Worm (Caenorhabditis elegans) whole organism, L1 larva: ENCODE measurements around the gene nhr-264.

Experiments
- C34B4.2 ChIP-seq: sonication (generic microtip); optimal IDR thresholded peaks from 2 replicates; lab custom pipeline; 2017; ENCODE audit warnings: mild to moderate bottlenecking, missing genetic modification characterization, missing compliant biosample characterization
- alr-1 ChIP-seq: fragments of 200-800 bp; sonication (Bioruptor generic); optimal IDR thresholded peaks from 2 replicates; lab custom pipeline; 2018; ENCODE audit warnings: borderline replicate concordance, mild to moderate bottlenecking, missing genetic modification characterization, missing compliant biosample characterization
- aly-2 ChIP-seq: fragments of 150-350 bp; optimal IDR thresholded peaks from 2 replicates; lab custom pipeline; 2014; ENCODE audit warnings: missing biosample characterization, missing genetic modification characterization
- blmp-1 ChIP-seq: fragments of 150-350 bp; optimal IDR thresholded peaks from 2 replicates; lab custom pipeline; 2014; ENCODE audit warnings: missing biosample characterization, missing genetic modification characterization
- ceh-8 ChIP-seq: fragments of 200-800 bp; sonication (Bioruptor generic); optimal IDR thresholded peaks from 2 replicates; lab custom pipeline; 2018; ENCODE audit warnings: mild to moderate bottlenecking, missing genetic modification characterization, moderate library complexity, missing compliant biosample characterization
- ceh-90 ChIP-seq: sonication (generic microtip); optimal IDR thresholded peaks from 2 replicates; lab custom pipeline; 2016; ENCODE audit warnings: missing genetic modification characterization, missing compliant biosample characterization
- ces-1 ChIP-seq: fragments of 150-350 bp; optimal IDR thresholded peaks from 2 replicates; lab custom pipeline; 2014; ENCODE audit warnings: missing biosample characterization, missing genetic modification reagents, missing genetic modification characterization
- egl-27 ChIP-seq, 2 experiments: fragments of 150-350 bp in 1 of 2; sonication (generic microtip); optimal IDR thresholded peaks; 3 replicates each; lab custom pipeline; 2017 to 2018; ENCODE audit warnings: missing biosample characterization in 2 of 2, missing genetic modification characterization in 2 of 2, missing genetic modification reagents in 2 of 2
- elt-3 ChIP-seq, 6 experiments: fragments of 150-350 bp in 1 of 6; sonication (generic microtip); optimal IDR thresholded peaks; 2 replicates each; lab custom pipeline; 2017 to 2018; ENCODE audit warnings: missing biosample characterization in 6 of 6, missing genetic modification characterization in 6 of 6, inconsistent platforms in 1 of 6
- ets-5 ChIP-seq: fragments of 200-800 bp; sonication (Bioruptor generic); IDR thresholded peaks from 2 replicates; pipeline ENCODE4 v1.3.6; 2022; ENCODE audit warnings: missing genetic modification characterization, missing compliant biosample characterization
- fkh-10 ChIP-seq: sonication (generic microtip); optimal IDR thresholded peaks from 2 replicates; lab custom pipeline; 2017; ENCODE audit warnings: missing biosample characterization, missing genetic modification reagents, missing genetic modification characterization
- fos-1 ChIP-seq: fragments of 150-350 bp; optimal IDR thresholded peaks from 2 replicates; lab custom pipeline; 2014; ENCODE audit warnings: missing biosample characterization, missing genetic modification characterization
- hlh-17 ChIP-seq: fragments of 200-800 bp; sonication (Bioruptor generic); optimal IDR thresholded peaks from 2 replicates; lab custom pipeline; 2018; ENCODE audit warnings: missing genetic modification characterization, mild to moderate bottlenecking, missing compliant biosample characterization, moderate library complexity, borderline replicate concordance
- irx-1 ChIP-seq: sonication (generic microtip); optimal IDR thresholded peaks from 2 replicates; lab custom pipeline; 2016; ENCODE audit warnings: missing genetic modification characterization, missing compliant biosample characterization
- isw-1 ChIP-seq: fragments of 200-800 bp; sonication (Bioruptor generic); IDR thresholded peaks from 2 replicates; pipeline ENCODE4 v1.3.6; 2022; ENCODE audit warnings: missing genetic modification characterization, missing compliant biosample characterization
- lin-35 ChIP-seq, 2 experiments: fragments of 150-350 bp; optimal IDR thresholded peaks; 2 replicates each; lab custom pipeline; 2014; ENCODE audit warnings: missing biosample characterization in 2 of 2, missing genetic modification characterization in 2 of 2, missing genetic modification reagents in 2 of 2
- lin-39 ChIP-seq: fragments of 150-350 bp; optimal IDR thresholded peaks from 2 replicates; lab custom pipeline; 2014; ENCODE audit warnings: missing biosample characterization, missing genetic modification reagents, missing genetic modification characterization
- mab-9 ChIP-seq: fragments of 200-800 bp; sonication (Bioruptor generic); IDR thresholded peaks from 2 replicates; pipeline ENCODE4 v1.3.6; 2022; ENCODE audit warnings: missing genetic modification reagents, missing genetic modification characterization, missing compliant biosample characterization
- nhr-11 ChIP-seq: fragments of 150-350 bp; optimal IDR thresholded peaks from 2 replicates; lab custom pipeline; 2014; ENCODE audit warnings: missing biosample characterization, missing genetic modification characterization
- nhr-19 ChIP-seq: fragments of 200-800 bp; sonication (Bioruptor generic); conservative IDR thresholded peaks from 2 replicates; pipeline ENCODE4 v1.3.6; 2022; ENCODE audit warnings: missing genetic modification characterization, missing compliant biosample characterization
- nhr-20 ChIP-seq: sonication (generic microtip); optimal IDR thresholded peaks from 2 replicates; lab custom pipeline; 2016; ENCODE audit warnings: mild to moderate bottlenecking, missing genetic modification characterization, missing compliant biosample characterization
- nhr-28 ChIP-seq: fragments of 150-350 bp; optimal IDR thresholded peaks from 2 replicates; lab custom pipeline; 2014; ENCODE audit warnings: missing biosample characterization, missing genetic modification characterization
- nhr-47 ChIP-seq: sonication (generic microtip); optimal IDR thresholded peaks from 2 replicates; lab custom pipeline; 2016; ENCODE audit warnings: mild to moderate bottlenecking, missing genetic modification characterization, moderate library complexity, missing compliant biosample characterization
- nhr-71 ChIP-seq: sonication (generic microtip); optimal IDR thresholded peaks from 2 replicates; lab custom pipeline; 2016; ENCODE audit warnings: mild to moderate bottlenecking, missing genetic modification characterization, moderate library complexity, missing compliant biosample characterization
- nhr-76 ChIP-seq: sonication (generic microtip); optimal IDR thresholded peaks from 2 replicates; lab custom pipeline; 2017; ENCODE audit warnings: missing biosample characterization, missing genetic modification characterization
- nhr-77 ChIP-seq: fragments of 150-350 bp; optimal IDR thresholded peaks from 2 replicates; lab custom pipeline; 2014; ENCODE audit warnings: missing biosample characterization, missing genetic modification characterization
- pag-3 ChIP-seq: sonication (generic microtip); optimal IDR thresholded peaks from 2 replicates; lab custom pipeline; 2017; ENCODE audit warnings: missing genetic modification characterization, mild to moderate bottlenecking, missing compliant biosample characterization, antibody characterized with exemption, borderline replicate concordance; ENCODE audit not compliant: insufficient read depth
- skn-1 ChIP-seq: fragments of 150-350 bp; optimal IDR thresholded peaks from 2 replicates; lab custom pipeline; 2014; ENCODE audit warnings: missing biosample characterization, missing genetic modification characterization
- snpc-4 ChIP-seq: fragments of 150-350 bp; optimal IDR thresholded peaks from 2 replicates; lab custom pipeline; 2014; ENCODE audit warnings: missing biosample characterization, missing genetic modification characterization
- snu-23 ChIP-seq: sonication (generic microtip); optimal IDR thresholded peaks from 2 replicates; lab custom pipeline; 2016; ENCODE audit warnings: missing genetic modification characterization, missing compliant biosample characterization
- tbx-2 ChIP-seq: sonication (generic microtip); optimal IDR thresholded peaks from 2 replicates; lab custom pipeline; 2016; ENCODE audit warnings: missing genetic modification characterization, missing compliant biosample characterization
- tlp-1 ChIP-seq: fragments of 150-350 bp; optimal IDR thresholded peaks from 2 replicates; lab custom pipeline; 2014; ENCODE audit warnings: missing biosample characterization, missing genetic modification characterization
- unc-130 ChIP-seq: fragments of 150-350 bp; optimal IDR thresholded peaks from 2 replicates; lab custom pipeline; 2017; ENCODE audit warnings: missing biosample characterization, missing genetic modification characterization, inconsistent platforms
- unc-62 ChIP-seq: fragments of 150-350 bp; optimal IDR thresholded peaks from 2 replicates; lab custom pipeline; 2014; ENCODE audit warnings: missing biosample characterization, missing genetic modification reagents, missing genetic modification characterization
- unc-98 ChIP-seq: fragments of 200-800 bp; sonication (Bioruptor generic); IDR thresholded peaks from 2 replicates; pipeline ENCODE4 v1.3.6; 2022; ENCODE audit warnings: missing genetic modification characterization, missing compliant biosample characterization
- xbp-1 ChIP-seq: sonication (generic microtip); optimal IDR thresholded peaks from 2 replicates; lab custom pipeline; 2016; ENCODE audit warnings: missing genetic modification characterization, missing compliant biosample characterization
- ztf-11 ChIP-seq, 2 experiments: sonication (generic microtip); optimal IDR thresholded peaks; 2 replicates each; lab custom pipeline; 2016 to 2017; ENCODE audit warnings: missing genetic modification characterization in 2 of 2, missing biosample characterization in 1 of 2, missing compliant biosample characterization in 1 of 2

Gene nhr-264

DNA sequence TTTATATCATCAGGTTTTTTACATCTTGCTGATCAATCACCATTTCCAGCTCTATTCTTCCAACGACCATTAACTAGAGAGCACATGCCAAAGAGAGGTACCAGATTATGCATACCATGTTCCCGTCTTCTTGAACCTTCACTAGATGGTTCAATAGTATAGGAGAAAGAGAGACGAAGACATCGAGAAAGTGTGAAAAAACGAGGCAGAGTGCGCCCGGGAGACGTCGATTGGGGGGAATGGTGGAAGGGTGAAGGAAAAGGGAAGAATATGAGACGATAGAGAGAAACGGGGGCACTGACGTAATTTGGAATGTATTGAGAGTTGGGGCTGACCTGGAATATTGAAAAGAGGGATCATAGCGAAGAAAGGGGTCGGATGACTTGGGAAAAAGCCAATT is 26.1 kb downstream of the nhr-264 start:
- no peak for TF ChIP-seq nhr-76
- peak; percentile 56 for TF ChIP-seq blmp-1 (tag; lab: Kevin White, UChicago)

DNA sequence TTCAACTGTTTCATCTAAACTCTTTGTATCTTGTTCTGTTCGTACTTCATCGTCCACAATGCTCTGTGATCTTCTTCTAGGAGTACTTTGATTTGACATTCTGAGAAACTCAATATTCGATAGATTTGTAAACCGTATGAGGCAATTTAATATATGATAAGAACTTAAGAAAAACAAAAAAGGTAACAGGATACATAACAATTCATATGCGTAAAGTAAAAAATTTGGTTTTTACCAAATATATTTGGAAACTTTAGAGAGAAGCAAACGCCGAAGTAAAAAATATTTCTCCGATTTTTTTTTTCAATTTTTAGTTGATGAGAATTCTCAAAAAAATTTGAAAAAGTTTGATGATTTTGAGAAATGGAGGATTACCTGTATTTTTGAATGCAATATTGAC is 27.3 kb downstream of the nhr-264 start, which contains the start of gene Y11D7A.19:
Y11D7A.19 (minus strand) TSS at position 101 of the 400 bp plus-strand sequence.
- TF ChIP-seq tbx-2 (tag; lab: Kevin White, UChicago) (no peak), unc-62 (GFP tag; lab: Kevin White, UChicago) (no peak), isw-1 (GFP tag; lab: Robert Waterston, UW) (no peak), ces-1 (GFP tag; lab: Kevin White, UChicago) (no peak), fkh-10 (GFP tag; lab: Kevin White, UChicago) (no peak), snu-23 (GFP tag; lab: Kevin White, UChicago) (no peak), C34B4.2 (tag; lab: Kevin White, UChicago) (no peak), elt-3 (tag; optimal IDR thresholded peaks at IDR 0.05; lab: Kevin White, UChicago) (no peak), ceh-8 (GFP tag; lab: Kevin White, UChicago) (no peak), ztf-11 (tag; optimal IDR thresholded peaks at IDR 0.05; lab: Kevin White, UChicago) (no peak), mab-9 (GFP tag; lab: Robert Waterston, UW) (no peak), snpc-4 (tag; lab: Kevin White, UChicago) (no peak), tlp-1 (tag; lab: Kevin White, UChicago) (no peak), nhr-19 (GFP tag; lab: Robert Waterston, UW) (no peak), aly-2 (tag; lab: Kevin White, UChicago) (no peak), unc-98 (no peak), nhr-47 (tag; lab: Kevin White, UChicago) (no peak)

DNA sequence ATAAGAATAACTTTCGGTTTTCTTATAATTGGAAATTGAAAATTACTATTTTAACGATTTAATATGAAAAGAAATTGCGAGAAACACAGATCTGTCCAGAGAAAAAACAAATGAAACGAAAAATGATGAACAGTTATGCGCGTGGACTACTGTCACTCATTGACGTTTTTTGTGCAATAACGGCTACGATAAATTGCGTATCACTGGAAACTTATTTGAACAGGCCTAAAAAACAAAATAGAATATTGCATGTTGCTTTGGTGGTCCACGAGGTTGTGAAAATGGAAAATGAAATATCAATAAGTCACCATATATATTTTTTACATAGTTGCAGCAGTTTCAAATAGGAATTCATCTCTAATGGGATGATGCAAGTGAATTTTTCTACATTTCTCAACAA is 29.2 kb downstream of the nhr-264 start:
- no peak for TF ChIP-seq xbp-1 (tag; lab: Kevin White, UChicago)
- no peak for TF ChIP-seq nhr-11 (tag; lab: Kevin White, UChicago)
- no peak for TF ChIP-seq hlh-17 (GFP tag; lab: Kevin White, UChicago)
- no peak for TF ChIP-seq nhr-76
- no peak for TF ChIP-seq nhr-20 (tag; lab: Kevin White, UChicago)
- no peak for TF ChIP-seq nhr-71 (tag; lab: Kevin White, UChicago)
- TF ChIP-seq irx-1 (tag; lab: Kevin White, UChicago), result no peak
- no peak for TF ChIP-seq C34B4.2 (tag; lab: Kevin White, UChicago)
- TF ChIP-seq nhr-77 (tag; lab: Kevin White, UChicago), result no peak
- TF ChIP-seq lin-39, result no peak
- TF ChIP-seq fos-1 (tag; lab: Kevin White, UChicago), result no peak
- TF ChIP-seq unc-62 (GFP tag; lab: Kevin White, UChicago), result no peak
- TF ChIP-seq blmp-1 (tag; lab: Kevin White, UChicago), result no peak
- no peak for TF ChIP-seq ets-5
- no peak for TF ChIP-seq alr-1
- TF ChIP-seq egl-27 (tag; optimal IDR thresholded peaks at IDR 0.05; lab: Kevin White, UChicago), result no peak
- no peak for TF ChIP-seq ceh-90 (tag; lab: Kevin White, UChicago)
- TF ChIP-seq, all 84 proteins: peak for 0

DNA sequence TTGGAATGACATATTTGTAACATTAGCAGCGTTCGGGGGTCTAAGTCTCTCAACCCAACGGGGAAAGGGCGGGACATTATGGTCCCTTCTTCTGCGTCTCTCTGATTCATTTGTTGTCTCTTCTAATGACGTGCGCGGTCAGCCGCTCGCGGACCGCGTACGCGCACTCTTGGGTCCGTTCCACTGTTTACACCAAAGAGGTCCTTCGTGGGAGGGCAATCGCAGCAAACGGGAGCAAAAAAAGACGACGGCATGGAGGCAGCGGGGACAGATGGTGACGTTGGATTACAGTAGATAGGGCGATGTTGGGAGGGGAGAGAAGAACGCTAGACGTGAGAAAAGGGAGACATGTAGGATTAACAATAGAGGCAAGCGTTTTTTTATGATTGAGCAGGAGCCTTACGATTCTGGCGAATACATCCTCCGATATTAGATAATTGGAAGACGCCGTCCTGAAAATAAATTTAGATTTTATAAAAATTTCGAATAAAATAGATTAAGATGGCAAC is 29.9 kb downstream of the nhr-264 start, which contains the start of gene flh-1:
flh-1 (minus strand) TSS at position 459 of the 509 bp plus-strand sequence.
- TF ChIP-seq skn-1 (tag; lab: Kevin White, UChicago) (no peak), ets-5 (no peak), unc-130 (tag; lab: Kevin White, UChicago) (no peak), nhr-28 (tag; lab: Kevin White, UChicago) (no peak), pag-3 (no peak), lin-35 (GFP tag; optimal IDR thresholded peaks at IDR 0.05; lab: Kevin White, UChicago) (no peak)
